Fruit fly (Drosophila melanogaster) whole organism, pupa: Measurements from ENCODE around the gene B-H2.
A peak's percentile ranks its signal among the peaks of the same experiment; 100 is the strongest.

ENCODE experiments used
- CG10348 ChIP-seq: fragments of 200-800 bp; sonication (Bioruptor generic); IDR thresholded peaks from 2 replicates; pipeline ENCODE4 v1.3.6; 2022; ENCODE audit warnings: missing biosample characterization, missing genetic modification characterization
- CG12605 ChIP-seq: fragments of 200-800 bp; sonication (Bioruptor generic); IDR thresholded peaks from 2 replicates; pipeline ENCODE4 v1.3.6; 2022; ENCODE audit warnings: missing biosample characterization, missing genetic modification characterization
- CG13204 ChIP-seq: fragments of 200-800 bp; sonication (Bioruptor generic); optimal IDR thresholded peaks from 2 replicates; lab custom pipeline; 2018; ENCODE audit warnings: missing biosample characterization, mild to moderate bottlenecking, missing genetic modification characterization, moderate library complexity
- CG14655 ChIP-seq: fragments of 200-800 bp; sonication (Bioruptor generic); optimal IDR thresholded peaks from 3 replicates; lab custom pipeline; 2017; ENCODE audit warnings: mild to moderate bottlenecking, missing biosample characterization, missing genetic modification reagents, missing genetic modification characterization
- CG15710 ChIP-seq: fragments of 200-800 bp; sonication (Bioruptor generic); optimal IDR thresholded peaks from 2 replicates; lab custom pipeline; 2018; ENCODE audit warnings: missing biosample characterization, mild to moderate bottlenecking, missing genetic modification characterization, moderate library complexity
- CG17806 ChIP-seq: fragments of 200-800 bp; sonication (Bioruptor generic); optimal IDR thresholded peaks from 2 replicates; lab custom pipeline; 2018; ENCODE audit warnings: missing biosample characterization, mild to moderate bottlenecking, missing genetic modification characterization, moderate library complexity
- CG32121 ChIP-seq: fragments of 200-800 bp; sonication (Bioruptor generic); IDR thresholded peaks from 2 replicates; pipeline ENCODE4 v1.3.6; 2022; ENCODE audit warnings: missing biosample characterization, missing genetic modification characterization
- CG34367 ChIP-seq: fragments of 200-800 bp; sonication (Bioruptor generic); optimal IDR thresholded peaks from 2 replicates; lab custom pipeline; 2018; ENCODE audit warnings: missing biosample characterization, mild to moderate bottlenecking, missing genetic modification characterization
- CG4496 ChIP-seq: fragments of 200-800 bp; sonication (Bioruptor generic); IDR thresholded peaks from 3 replicates; pipeline ENCODE4 v1.3.6; 2022; ENCODE audit warnings: missing biosample characterization, missing genetic modification characterization
- CG8159 ChIP-seq: fragments of 200-800 bp; sonication (Bioruptor generic); optimal IDR thresholded peaks from 3 replicates; lab custom pipeline; 2018; ENCODE audit warnings: missing biosample characterization, mild to moderate bottlenecking, missing genetic modification characterization, moderate library complexity
- CG8301 ChIP-seq: fragments of 200-800 bp; sonication (Bioruptor generic); optimal IDR thresholded peaks from 2 replicates; lab custom pipeline; 2018; ENCODE audit warnings: missing biosample characterization, mild to moderate bottlenecking, missing genetic modification characterization
- CG9948 ChIP-seq: fragments of 200-800 bp; sonication (Bioruptor generic); optimal IDR thresholded peaks from 2 replicates; lab custom pipeline; 2018; ENCODE audit warnings: missing biosample characterization, mild to moderate bottlenecking, missing genetic modification characterization, moderate library complexity
- D1 ChIP-seq: fragments of 200-800 bp; sonication (Bioruptor generic); optimal IDR thresholded peaks from 2 replicates; lab custom pipeline; 2018; ENCODE audit warnings: missing biosample characterization, mild to moderate bottlenecking, missing genetic modification characterization, moderate library complexity
- EcR ChIP-seq: fragments of 200-800 bp; sonication (Bioruptor generic); optimal IDR thresholded peaks from 3 replicates; lab custom pipeline; 2019; ENCODE audit warnings: missing biosample characterization, missing genetic modification characterization, mild to moderate bottlenecking, moderate library complexity, missing genetic modification reagents
- Ets98B ChIP-seq: fragments of 200-800 bp; sonication (Bioruptor generic); IDR thresholded peaks from 2 replicates; pipeline ENCODE4 v1.3.6; 2022; ENCODE audit warnings: missing biosample characterization, missing genetic modification characterization
- Pif1A ChIP-seq: fragments of 200-800 bp; sonication (Bioruptor generic); optimal IDR thresholded peaks from 3 replicates; lab custom pipeline; 2016; ENCODE audit warnings: missing biosample characterization, missing genetic modification characterization
- Pif1B ChIP-seq: fragments of 200-800 bp; sonication (Bioruptor generic); optimal IDR thresholded peaks from 3 replicates; lab custom pipeline; 2016; ENCODE audit warnings: missing biosample characterization, missing genetic modification characterization
- Snoo ChIP-seq: fragments of 200-800 bp; sonication (Bioruptor generic); optimal IDR thresholded peaks from 3 replicates; lab custom pipeline; 2017; ENCODE audit warnings: missing biosample characterization, mild to moderate bottlenecking, missing genetic modification characterization, inconsistent platforms
- fd96Ca ChIP-seq: fragments of 200-800 bp; sonication (Bioruptor generic); IDR thresholded peaks from 3 replicates; pipeline ENCODE4 v1.3.6; 2022; ENCODE audit warnings: missing biosample characterization, missing genetic modification characterization
- gl ChIP-seq: fragments of 200-800 bp; sonication (Bioruptor generic); optimal IDR thresholded peaks from 2 replicates; lab custom pipeline; 2018; ENCODE audit warnings: missing biosample characterization, mild to moderate bottlenecking, missing genetic modification characterization
- rn ChIP-seq: fragments of 200-800 bp; sonication (Bioruptor generic); IDR thresholded peaks from 2 replicates; pipeline ENCODE4 v1.3.6; 2022; ENCODE audit warnings: missing biosample characterization, missing genetic modification characterization

The B-H2 gene

DNA sequence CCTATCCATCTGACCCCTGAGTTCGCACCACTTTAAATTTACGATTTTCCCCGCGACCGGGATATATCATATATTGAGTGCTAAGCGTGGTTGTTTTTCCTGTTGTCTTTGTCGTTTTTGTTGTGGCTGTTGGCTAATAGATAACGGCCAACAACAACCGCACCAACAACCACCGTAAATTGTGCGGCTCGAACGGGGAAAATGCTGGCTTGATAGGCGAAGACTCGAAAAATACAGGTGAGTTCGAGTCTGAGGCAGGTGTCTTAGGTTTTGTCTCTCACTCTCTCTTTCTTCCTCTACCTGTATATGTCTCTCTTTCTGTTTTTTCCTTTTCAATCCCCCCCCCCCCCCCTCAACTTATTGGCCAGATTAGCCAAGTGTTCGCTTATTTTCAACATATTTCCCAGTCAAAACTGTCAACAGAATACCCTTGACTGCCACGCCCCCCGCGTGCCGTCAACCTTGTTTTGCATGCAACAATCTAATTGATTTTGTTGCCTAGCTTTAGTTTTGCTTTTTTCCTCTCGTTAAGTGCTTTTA lies 2.4 kb downstream of the B-H2 start:
- TF ChIP-seq EcR (GFP tag; lab: Kevin White, UChicago) (no peak), CG8301 (tag; lab: Kevin White, UChicago) (no peak), D1 (tag; lab: Kevin White, UChicago) (no peak), CG13204 (no peak), CG15710 (tag; lab: Kevin White, UChicago) (no peak), CG14655 (GFP tag; lab: Kevin White, UChicago) (no peak), CG17806 (no peak), fd96Ca (GFP tag; lab: Robert Waterston, UW) (no peak), Pif1B (GFP tag; lab: Kevin White, UChicago) (no peak), CG8159 (tag; lab: Kevin White, UChicago) (no peak), CG32121 (GFP tag; lab: Robert Waterston, UW) (no peak)

DNA sequence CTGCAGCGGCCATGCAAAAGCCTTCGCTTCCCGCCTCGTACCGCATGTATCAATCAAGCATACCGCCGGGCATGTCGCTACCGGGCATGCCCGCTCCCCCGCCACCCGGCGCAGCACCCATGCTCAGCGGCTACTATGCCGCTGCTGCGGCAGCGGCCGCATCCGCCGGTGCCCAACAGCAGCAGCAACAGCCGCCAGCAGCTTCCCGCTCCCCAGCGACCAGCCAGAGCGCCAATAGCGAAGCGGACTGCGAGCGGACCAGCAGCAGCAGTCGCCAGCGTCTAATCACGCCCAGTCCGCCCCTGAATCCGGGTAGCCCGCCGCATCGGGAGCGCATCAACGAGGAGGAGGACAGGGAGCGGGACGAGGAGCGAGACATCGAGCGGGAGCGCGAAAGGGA lies 8.5 kb downstream of the B-H2 start:
- no peak for TF ChIP-seq fd96Ca (GFP tag; lab: Robert Waterston, UW)
- no peak for TF ChIP-seq CG17806
- TF ChIP-seq D1 (tag; lab: Kevin White, UChicago): no peak
- no peak for TF ChIP-seq CG8301 (tag; lab: Kevin White, UChicago)
- TF ChIP-seq Pif1B (GFP tag; lab: Kevin White, UChicago): no peak
- TF ChIP-seq Ets98B: no peak
- no peak for TF ChIP-seq CG9948
- TF ChIP-seq CG8159 (tag; lab: Kevin White, UChicago): no peak
- no peak for TF ChIP-seq CG15710 (tag; lab: Kevin White, UChicago)
- no peak for TF ChIP-seq gl (tag; lab: Kevin White, UChicago)
- TF ChIP-seq Pif1A (GFP tag; lab: Kevin White, UChicago): no peak
- no peak for TF ChIP-seq CG14655 (GFP tag; lab: Kevin White, UChicago)
- TF ChIP-seq CG32121 (GFP tag; lab: Robert Waterston, UW): no peak

DNA sequence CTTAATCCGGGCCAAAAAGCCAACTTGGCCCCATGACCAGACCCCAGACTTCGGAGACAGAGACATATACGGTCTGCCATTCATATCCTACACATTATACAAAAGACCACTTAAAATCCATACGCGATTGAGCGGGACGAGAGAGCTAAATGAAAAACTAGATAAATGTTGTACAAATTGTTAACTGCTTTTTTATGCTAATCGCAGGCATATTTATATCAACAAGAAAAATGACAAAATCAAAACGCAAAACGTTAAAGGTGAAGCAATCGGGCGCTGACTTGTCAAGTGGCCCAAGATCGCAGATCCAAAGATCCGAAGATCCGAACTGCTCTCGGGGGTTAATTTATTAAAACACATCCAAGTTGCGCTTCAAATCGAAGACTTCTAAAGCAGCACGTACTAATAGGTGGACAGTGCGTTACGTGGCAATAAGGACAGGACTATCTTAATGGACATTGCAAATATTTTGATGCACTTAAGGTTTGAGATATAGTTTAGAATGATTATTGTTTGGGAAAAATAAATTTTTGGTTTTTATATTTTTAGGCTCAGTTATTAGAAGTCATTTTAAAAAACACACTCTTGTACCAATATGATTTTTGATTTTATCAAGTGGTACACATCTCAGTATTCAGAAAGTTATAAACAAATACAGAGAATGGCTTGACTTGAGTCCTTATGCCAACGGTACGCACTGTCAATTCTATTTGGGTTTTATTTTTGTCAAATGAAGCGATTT lies 15.7 kb downstream of the B-H2 start:
- peak; percentile 31 for TF ChIP-seq EcR (GFP tag; lab: Kevin White, UChicago)
- peak; percentile 42 for TF ChIP-seq CG9948
- TF ChIP-seq CG8159 (tag; lab: Kevin White, UChicago): peak; percentile 46
- no peak for TF ChIP-seq CG12605 (GFP tag; lab: Robert Waterston, UW)
- TF ChIP-seq Pif1A (GFP tag; lab: Kevin White, UChicago): no peak
- peak; percentile 33 for TF ChIP-seq CG15710 (tag; lab: Kevin White, UChicago)
- TF ChIP-seq gl (tag; lab: Kevin White, UChicago): no peak
- TF ChIP-seq CG34367: peak; percentile 27
- TF ChIP-seq CG14655 (GFP tag; lab: Kevin White, UChicago): no peak
- peak; percentile 30 for TF ChIP-seq CG17806

dm6 chrX:17330678-17331261 lies 16.4 kb downstream of the B-H2 start:
- TF ChIP-seq EcR (GFP tag; lab: Kevin White, UChicago): no peak
- no peak for TF ChIP-seq rn (GFP tag; lab: Robert Waterston, UW)
- no peak for TF ChIP-seq CG10348 (GFP tag; lab: Robert Waterston, UW)
- TF ChIP-seq fd96Ca (GFP tag; lab: Robert Waterston, UW): no peak
- TF ChIP-seq Pif1A (GFP tag; lab: Kevin White, UChicago): no peak
- no peak for TF ChIP-seq CG8301 (tag; lab: Kevin White, UChicago)
- no peak for TF ChIP-seq CG14655 (GFP tag; lab: Kevin White, UChicago)
- no peak for TF ChIP-seq CG12605 (GFP tag; lab: Robert Waterston, UW)
- no peak for TF ChIP-seq Ets98B
- no peak for TF ChIP-seq CG4496

- TF ChIP-seq Snoo (tag; lab: Kevin White, UChicago) (peak; percentile 11), fd96Ca (GFP tag; lab: Robert Waterston, UW) (no peak), CG14655 (GFP tag; lab: Kevin White, UChicago) (peak; percentile 66), Pif1B (GFP tag; lab: Kevin White, UChicago) (no peak), CG9948 (peak; percentile 54), EcR (GFP tag; lab: Kevin White, UChicago) (no peak), CG17806 (peak; percentile 38), CG12605 (GFP tag; lab: Robert Waterston, UW) (no peak), CG8301 (tag; lab: Kevin White, UChicago) (peak; percentile 11), CG8159 (tag; lab: Kevin White, UChicago) (peak; percentile 63), Pif1A (GFP tag; lab: Kevin White, UChicago) (peak; percentile 12), CG34367 (peak; percentile 7), CG15710 (tag; lab: Kevin White, UChicago) (peak; percentile 48)
These were observed 18.0 kb downstream of the B-H2 start for dm6 chrX:17332390-17332789.

DNA sequence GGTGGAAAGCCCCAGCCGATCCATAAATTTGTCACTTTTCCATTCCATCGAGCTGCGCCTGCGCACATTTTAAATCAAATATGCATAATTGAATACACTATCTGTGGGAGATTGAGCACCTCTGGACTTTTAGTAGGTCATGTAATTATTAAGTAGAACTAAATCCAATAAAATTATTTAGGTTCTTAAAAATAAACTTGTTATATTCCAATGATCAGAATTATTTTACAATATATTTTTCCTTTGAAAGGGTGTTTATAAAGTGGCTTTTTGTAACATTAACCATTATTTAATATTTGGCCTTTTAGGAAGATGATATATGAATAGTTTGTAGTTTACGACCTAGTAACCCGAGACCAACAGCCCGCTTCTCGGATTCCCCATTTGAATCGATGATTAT lies 19.7 kb downstream of the B-H2 start:
- TF ChIP-seq CG32121 (GFP tag; lab: Robert Waterston, UW): no peak
- no peak for TF ChIP-seq D1 (tag; lab: Kevin White, UChicago)
- TF ChIP-seq fd96Ca (GFP tag; lab: Robert Waterston, UW): no peak
- TF ChIP-seq EcR (GFP tag; lab: Kevin White, UChicago): no peak
- no peak for TF ChIP-seq CG17806
- no peak for TF ChIP-seq CG10348 (GFP tag; lab: Robert Waterston, UW)
- no peak for TF ChIP-seq rn (GFP tag; lab: Robert Waterston, UW)
- TF ChIP-seq CG12605 (GFP tag; lab: Robert Waterston, UW): no peak
- no peak for TF ChIP-seq Pif1B (GFP tag; lab: Kevin White, UChicago)
- no peak for TF ChIP-seq CG8301 (tag; lab: Kevin White, UChicago)
- no peak for TF ChIP-seq CG9948
- no peak for TF ChIP-seq CG13204
- TF ChIP-seq Pif1A (GFP tag; lab: Kevin White, UChicago): no peak
- no peak for TF ChIP-seq Ets98B
- no peak for TF ChIP-seq CG15710 (tag; lab: Kevin White, UChicago)
- no peak for TF ChIP-seq gl (tag; lab: Kevin White, UChicago)
- no peak for TF ChIP-seq CG4496
- TF ChIP-seq, all 21 proteins: peak for 0
